Worm (Caenorhabditis elegans) whole organism, L4 larva: ENCODE measurements around the gene F22B3.7.

Source experiments
- ceh-20 ChIP-seq: fragments of 200-800 bp; sonication (Bioruptor generic); IDR thresholded peaks from 2 replicates; pipeline ENCODE4 v1.3.6; 2022; ENCODE audit warnings: missing genetic modification reagents, missing genetic modification characterization, missing compliant biosample characterization
- nhr-76 ChIP-seq: fragments of 150-350 bp; optimal IDR thresholded peaks from 2 replicates; lab custom pipeline; 2014; ENCODE audit warnings: missing biosample characterization, missing genetic modification characterization

DNA sequence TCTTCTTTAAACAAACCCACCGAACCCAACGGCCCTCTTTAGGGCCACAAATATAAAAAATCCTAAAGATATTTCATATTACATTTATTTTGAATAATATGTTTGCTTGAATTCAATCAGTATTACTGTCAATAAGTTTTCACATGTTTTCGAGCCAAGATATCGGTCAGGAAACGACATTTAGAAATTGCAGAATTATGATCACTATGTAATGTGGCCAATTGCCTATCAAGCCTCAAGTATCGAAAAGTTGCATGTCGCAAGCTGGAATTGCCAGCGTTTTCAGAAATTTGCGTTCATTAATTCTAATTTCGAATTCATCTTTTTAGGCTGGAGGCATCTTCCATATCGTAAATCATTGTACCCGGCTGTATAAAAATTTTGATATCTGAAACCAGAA is 20.1 kb downstream of the F22B3.7 start:
- TF ChIP-seq nhr-76 (tag; lab: Kevin White, UChicago) (no peak), ceh-20 (no peak)
